Worm (Caenorhabditis elegans) whole organism, mixed stage, embryonic: ENCODE data around the gene chk-2.

Experiments
- bed-3 ChIP-seq: fragments of 200-800 bp; sonication (Bioruptor generic); optimal IDR thresholded peaks from 3 replicates; lab custom pipeline; 2018; ENCODE audit warnings: mild to moderate bottlenecking, missing genetic modification characterization, moderate library complexity, missing compliant biosample characterization
- blmp-1 ChIP-seq: fragments of 150-350 bp; optimal IDR thresholded peaks from 2 replicates; lab custom pipeline; 2014; ENCODE audit warnings: missing biosample characterization, missing genetic modification characterization
- ceh-43 ChIP-seq: fragments of 200-800 bp; sonication (Bioruptor generic); optimal IDR thresholded peaks from 2 replicates; lab custom pipeline; 2018; ENCODE audit warnings: mild to moderate bottlenecking, missing genetic modification characterization, moderate library complexity, missing compliant biosample characterization
- cnd-1 ChIP-seq: fragments of 200-800 bp; sonication (Bioruptor generic); optimal IDR thresholded peaks from 2 replicates; lab custom pipeline; 2018; ENCODE audit warnings: mild to moderate bottlenecking, missing genetic modification characterization, missing compliant biosample characterization
- drap-1 ChIP-seq: fragments of 200-800 bp; sonication (Bioruptor generic); optimal IDR thresholded peaks from 3 replicates; lab custom pipeline; 2018; ENCODE audit warnings: mild to moderate bottlenecking, missing genetic modification characterization, missing compliant biosample characterization
- elt-1 ChIP-seq: sonication (generic microtip); optimal IDR thresholded peaks from 2 replicates; lab custom pipeline; 2017; ENCODE audit warnings: missing genetic modification characterization, mild to moderate bottlenecking, missing compliant biosample characterization, antibody characterized with exemption, moderate library complexity, borderline replicate concordance; ENCODE audit not compliant: insufficient read depth
- elt-3 ChIP-seq: fragments of 150-350 bp; optimal IDR thresholded peaks from 2 replicates; lab custom pipeline; 2014; ENCODE audit warnings: missing biosample characterization, missing genetic modification characterization
- flh-1 ChIP-seq: fragments of 200-800 bp; sonication (Bioruptor generic); optimal IDR thresholded peaks from 2 replicates; lab custom pipeline; 2018; ENCODE audit warnings: mild to moderate bottlenecking, missing genetic modification characterization, moderate library complexity, missing compliant biosample characterization
- ham-2 ChIP-seq: fragments of 200-800 bp; sonication (Bioruptor generic); optimal IDR thresholded peaks from 2 replicates; lab custom pipeline; 2018; ENCODE audit warnings: mild to moderate bottlenecking, missing genetic modification characterization, missing compliant biosample characterization
- hlh-1 ChIP-seq: fragments of 150-350 bp; optimal IDR thresholded peaks from 2 replicates; lab custom pipeline; 2014; ENCODE audit warnings: missing biosample characterization, missing genetic modification reagents, missing genetic modification characterization
- lin-13 ChIP-seq: fragments of 150-350 bp; optimal IDR thresholded peaks from 2 replicates; lab custom pipeline; 2014; ENCODE audit warnings: missing biosample characterization, missing genetic modification characterization
- lin-32 ChIP-seq: fragments of 200-800 bp; sonication (Bioruptor generic); optimal IDR thresholded peaks from 2 replicates; lab custom pipeline; 2018; ENCODE audit warnings: mild to moderate bottlenecking, missing genetic modification characterization, missing compliant biosample characterization
- lsy-2 ChIP-seq: fragments of 150-350 bp; optimal IDR thresholded peaks from 2 replicates; lab custom pipeline; 2014; ENCODE audit warnings: missing biosample characterization, missing genetic modification characterization
- mab-5 ChIP-seq: fragments of 150-350 bp; optimal IDR thresholded peaks from 2 replicates; lab custom pipeline; 2014; ENCODE audit warnings: missing biosample characterization, missing genetic modification characterization
- mls-2 ChIP-seq: sonication (generic microtip); optimal IDR thresholded peaks from 2 replicates; lab custom pipeline; 2016; ENCODE audit warnings: mild to moderate bottlenecking, missing genetic modification characterization, moderate library complexity, missing compliant biosample characterization
- nhr-12 ChIP-seq: fragments of 150-350 bp; optimal IDR thresholded peaks from 2 replicates; lab custom pipeline; 2014; ENCODE audit warnings: missing biosample characterization, missing genetic modification characterization
- nhr-237 ChIP-seq: fragments of 150-350 bp; optimal IDR thresholded peaks from 2 replicates; lab custom pipeline; 2014; ENCODE audit warnings: missing biosample characterization, missing genetic modification characterization
- nhr-28 ChIP-seq: fragments of 150-350 bp; optimal IDR thresholded peaks from 2 replicates; lab custom pipeline; 2014; ENCODE audit warnings: missing biosample characterization, missing genetic modification characterization
- nhr-76 ChIP-seq: sonication (generic microtip); optimal IDR thresholded peaks from 2 replicates; lab custom pipeline; 2017; ENCODE audit warnings: missing biosample characterization, missing genetic modification characterization
- pha-4 ChIP-seq: fragments of 150-350 bp; optimal IDR thresholded peaks from 2 replicates; lab custom pipeline; 2018; ENCODE audit warnings: missing biosample characterization, missing genetic modification reagents, missing genetic modification characterization
- sem-2 ChIP-seq: fragments of 200-800 bp; sonication (Bioruptor generic); optimal IDR thresholded peaks from 2 replicates; lab custom pipeline; 2018; ENCODE audit warnings: mild to moderate bottlenecking, missing genetic modification characterization, missing compliant biosample characterization
- snpc-4 ChIP-seq: fragments of 150-350 bp; optimal IDR thresholded peaks from 2 replicates; lab custom pipeline; 2014; ENCODE audit warnings: missing biosample characterization, missing genetic modification characterization
- sptf-1 ChIP-seq: sonication (generic microtip); optimal IDR thresholded peaks from 2 replicates; lab custom pipeline; 2017; ENCODE audit warnings: mild to moderate bottlenecking, missing genetic modification characterization, moderate library complexity, missing compliant biosample characterization
- tbx-8 ChIP-seq: fragments of 200-800 bp; sonication (Bioruptor generic); optimal IDR thresholded peaks from 2 replicates; lab custom pipeline; 2018; ENCODE audit warnings: mild to moderate bottlenecking, missing genetic modification characterization, moderate library complexity, missing compliant biosample characterization
- unc-120 ChIP-seq: sonication (generic microtip); optimal IDR thresholded peaks from 2 replicates; lab custom pipeline; 2017; ENCODE audit warnings: missing genetic modification characterization, missing compliant biosample characterization; ENCODE audit not compliant: poor library complexity, severe bottlenecking
- unc-62 ChIP-seq: fragments of 150-350 bp; optimal IDR thresholded peaks from 2 replicates; lab custom pipeline; 2014; ENCODE audit warnings: missing biosample characterization, missing genetic modification reagents, missing genetic modification characterization
- zip-8 ChIP-seq: fragments of 150-350 bp; optimal IDR thresholded peaks from 2 replicates; lab custom pipeline; 2014; ENCODE audit warnings: missing biosample characterization, missing genetic modification characterization
- ztf-11 ChIP-seq: fragments of 150-350 bp; optimal IDR thresholded peaks from 2 replicates; lab custom pipeline; 2014; ENCODE audit warnings: missing biosample characterization, missing genetic modification characterization

The chk-2 gene

DNA sequence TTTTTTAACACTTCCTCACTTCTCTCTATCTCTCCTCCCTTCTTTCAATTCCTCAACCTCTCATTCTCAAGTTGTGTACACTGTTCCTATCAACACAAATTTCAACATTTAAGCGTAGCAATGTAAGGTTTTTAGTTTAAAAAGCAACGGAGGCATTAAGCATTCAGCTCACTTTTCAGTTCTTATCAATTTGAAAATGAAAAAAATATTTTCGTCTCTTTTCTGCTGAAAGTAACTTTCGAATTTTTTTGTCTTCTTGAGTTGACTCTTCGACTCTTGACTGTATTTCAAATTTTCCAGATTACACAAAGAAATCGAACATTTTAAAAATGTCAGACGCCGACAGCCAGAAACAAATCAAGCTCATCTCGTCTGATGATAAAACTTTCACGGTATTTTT lies 8.1 kb upstream of the chk-2 start, which contains the start of gene skr-4:
Gene skr-4 (plus strand): TSS at position 301 of the 400 bp plus-strand sequence.
- TF ChIP-seq cnd-1 (tag; lab: Kevin White, UChicago) = no peak
- no peak for TF ChIP-seq nhr-12
- no peak for TF ChIP-seq blmp-1
- TF ChIP-seq pha-4 (tag; lab: Kevin White, UChicago) = no peak
- no peak for TF ChIP-seq sem-2 (GFP tag; lab: Kevin White, UChicago)
- no peak for TF ChIP-seq sptf-1
- TF ChIP-seq flh-1 (GFP tag; lab: Kevin White, UChicago) = no peak
- no peak for TF ChIP-seq bed-3 (GFP tag; lab: Kevin White, UChicago)
- no peak for TF ChIP-seq unc-120 (tag; lab: Kevin White, UChicago)
- no peak for TF ChIP-seq elt-1 (tag; lab: Kevin White, UChicago)
- no peak for TF ChIP-seq zip-8
- no peak for TF ChIP-seq mab-5 (tag; lab: Kevin White, UChicago)
- TF ChIP-seq tbx-8 (GFP tag; lab: Kevin White, UChicago) = no peak
- TF ChIP-seq lin-13 (tag; lab: Kevin White, UChicago) = no peak
- no peak for TF ChIP-seq lin-32 (GFP tag; lab: Kevin White, UChicago)
- no peak for TF ChIP-seq unc-62 (GFP tag; lab: Kevin White, UChicago)

DNA sequence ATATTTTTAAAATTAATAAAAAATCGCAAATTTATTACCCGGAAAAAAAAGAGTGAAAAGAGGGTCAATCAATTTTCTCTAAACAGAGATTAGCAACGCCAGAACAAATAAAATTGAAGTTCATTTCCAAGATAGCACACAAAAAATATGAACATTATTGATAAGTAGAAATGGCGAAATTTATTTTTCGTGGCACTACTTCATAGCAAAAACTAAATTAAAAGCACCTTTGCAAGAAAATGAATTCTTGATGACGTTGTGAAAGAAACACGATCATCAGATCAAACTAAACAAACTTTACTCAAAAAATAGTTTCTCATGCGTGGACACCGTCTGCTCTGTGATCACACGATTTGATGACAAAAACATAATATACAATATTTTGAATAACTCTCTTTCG lies 6.8 kb upstream of the chk-2 start, which contains the start of gene Y60A3A.16:
Gene Y60A3A.16 (minus strand): TSS at position 101 of the 400 bp plus-strand sequence.
- no peak for TF ChIP-seq pha-4 (tag; lab: Kevin White, UChicago)
- no peak for TF ChIP-seq hlh-1 (tag; lab: Kevin White, UChicago)
- no peak for TF ChIP-seq zip-8
- TF ChIP-seq, all 35 proteins: peak for 0

DNA sequence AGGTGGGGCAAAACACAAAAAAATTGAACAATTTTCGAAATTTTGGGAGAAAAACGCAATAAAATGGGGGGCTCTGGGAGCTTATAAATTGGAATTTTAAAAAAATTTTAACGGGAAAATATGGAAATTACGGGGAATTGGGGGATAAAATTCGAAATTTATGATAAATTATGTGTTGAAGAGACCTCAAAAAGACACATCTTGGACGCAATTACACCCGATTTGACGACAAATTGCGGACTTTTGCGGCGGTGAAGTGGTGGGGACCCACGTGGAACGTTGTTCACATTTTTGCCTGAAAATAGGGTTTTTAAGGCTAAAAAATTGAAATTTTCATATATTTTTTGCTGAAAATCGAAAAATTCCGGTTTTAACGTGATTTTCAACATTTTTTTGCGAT lies 7.0 kb downstream of the chk-2 start:
- TF ChIP-seq nhr-76 (no peak), pha-4 (tag; lab: Kevin White, UChicago) (no peak), ham-2 (no peak), cnd-1 (tag; lab: Kevin White, UChicago) (no peak), mls-2 (tag; lab: Kevin White, UChicago) (no peak), unc-120 (tag; lab: Kevin White, UChicago) (no peak), lin-32 (GFP tag; lab: Kevin White, UChicago) (no peak), snpc-4 (tag; lab: Kevin White, UChicago) (no peak), elt-3 (no peak), tbx-8 (GFP tag; lab: Kevin White, UChicago) (no peak), flh-1 (GFP tag; lab: Kevin White, UChicago) (no peak), hlh-1 (tag; lab: Kevin White, UChicago) (no peak), ceh-43 (GFP tag; lab: Kevin White, UChicago) (no peak), zip-8 (no peak)

DNA sequence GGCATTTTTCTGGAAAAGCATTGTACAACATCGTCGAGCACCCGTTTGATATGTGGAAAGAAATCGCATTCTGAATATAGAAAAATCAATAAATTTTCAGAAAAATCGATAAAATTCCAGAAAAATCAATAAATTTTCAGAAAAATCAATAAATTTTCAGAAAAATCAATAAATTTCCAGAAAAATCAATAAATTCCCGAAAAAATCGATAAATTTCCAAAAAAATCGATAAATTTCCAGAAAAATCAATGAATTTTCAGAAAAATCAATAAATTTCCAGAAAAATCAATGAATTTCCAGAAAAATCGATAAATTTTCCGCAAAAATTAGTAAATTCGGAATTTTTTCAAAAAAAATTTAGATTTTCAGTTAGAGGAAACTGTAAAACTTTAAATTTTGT lies 8.5 kb downstream of the chk-2 start, which contains the start of gene fars-2:
Gene fars-2 (minus strand): TSS at position 70 of the 400 bp plus-strand sequence.
- TF ChIP-seq nhr-237 (no peak), pha-4 (tag; lab: Kevin White, UChicago) (no peak), nhr-12 (no peak), ceh-43 (GFP tag; lab: Kevin White, UChicago) (no peak), zip-8 (no peak), lsy-2 (tag; lab: Kevin White, UChicago) (no peak), drap-1 (GFP tag; lab: Kevin White, UChicago) (no peak), nhr-28 (tag; lab: Kevin White, UChicago) (no peak), sptf-1 (no peak), sem-2 (GFP tag; lab: Kevin White, UChicago) (no peak), cnd-1 (tag; lab: Kevin White, UChicago) (no peak), ztf-11 (tag; lab: Kevin White, UChicago) (no peak)

DNA sequence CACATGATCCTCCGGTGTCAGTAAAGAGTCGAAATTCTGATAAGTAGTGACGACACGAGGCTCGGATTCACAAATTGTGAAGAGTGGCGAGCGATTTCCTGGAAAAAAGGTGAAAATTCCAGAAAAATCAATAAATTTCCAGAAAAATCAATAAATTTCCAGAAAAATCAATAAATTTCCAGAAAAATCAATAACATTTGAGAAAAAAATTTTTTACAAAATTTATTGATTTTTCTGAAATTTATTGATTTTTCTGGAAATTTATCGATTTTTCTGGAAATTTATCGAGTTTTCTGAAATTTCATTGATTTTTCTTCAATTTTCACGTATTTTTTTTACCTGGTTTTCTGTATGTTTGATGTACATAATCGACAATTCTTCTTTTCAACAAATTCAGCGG lies 9.8 kb downstream of the chk-2 start:
- no peak for TF ChIP-seq nhr-76

DNA sequence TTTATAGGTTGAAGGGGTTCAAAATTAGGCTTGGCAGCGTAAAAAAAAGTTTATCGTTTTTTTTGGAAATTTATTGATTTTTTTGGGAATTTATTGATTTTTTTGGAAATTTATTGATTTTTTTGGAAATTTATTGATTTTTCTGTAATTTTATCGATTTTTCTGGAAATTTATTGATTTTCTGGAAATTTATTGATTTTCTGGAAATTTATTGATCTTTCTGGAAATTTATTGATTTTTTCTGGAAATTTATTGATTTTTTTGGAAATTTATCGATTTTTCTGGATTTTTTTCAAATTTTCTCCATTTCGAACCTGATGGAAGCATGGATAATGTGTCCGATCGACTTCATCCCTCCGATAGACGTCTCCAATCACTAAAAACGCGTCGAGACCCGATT lies 11.0 kb downstream of the chk-2 start:
- no peak for TF ChIP-seq tbx-8 (GFP tag; lab: Kevin White, UChicago)
- no peak for TF ChIP-seq sptf-1
- TF ChIP-seq, all 35 proteins: peak for 0
